Fruit fly (Drosophila melanogaster) whole organism, prepupa: ENCODE results near the gene Art4.

ENCODE experiments used
- CG10631 ChIP-seq: fragments of 200-800 bp; sonication (Bioruptor generic); optimal IDR thresholded peaks from 2 replicates; lab custom pipeline; 2016; ENCODE audit warnings: missing biosample characterization, missing genetic modification characterization
- CG10669 ChIP-seq: fragments of 200-800 bp; sonication (Bioruptor generic); optimal IDR thresholded peaks from 3 replicates; lab custom pipeline; 2018; ENCODE audit warnings: missing biosample characterization, mild to moderate bottlenecking, missing genetic modification characterization, moderate library complexity
- CG11294 ChIP-seq: fragments of 200-800 bp; sonication (Bioruptor generic); IDR thresholded peaks from 2 replicates; pipeline ENCODE4 v1.3.6; 2022; ENCODE audit warnings: missing biosample characterization, missing genetic modification characterization
- CG11762 ChIP-seq: fragments of 200-800 bp; sonication (Bioruptor generic); optimal IDR thresholded peaks from 3 replicates; lab custom pipeline; 2016; ENCODE audit warnings: missing biosample characterization, missing genetic modification characterization; ENCODE audit not compliant: insufficient read depth
- CG15336 ChIP-seq: fragments of 200-800 bp; sonication (Bioruptor generic); IDR thresholded peaks from 2 replicates; pipeline ENCODE4 v1.3.6; 2022; ENCODE audit warnings: missing biosample characterization, missing genetic modification characterization
- CG1621 ChIP-seq: fragments of 200-800 bp; sonication (Bioruptor generic); optimal IDR thresholded peaks from 3 replicates; lab custom pipeline; 2018; ENCODE audit warnings: missing biosample characterization, mild to moderate bottlenecking, missing genetic modification characterization
- CG16779 ChIP-seq: fragments of 200-800 bp; sonication (Bioruptor generic); optimal IDR thresholded peaks from 3 replicates; lab custom pipeline; 2017; ENCODE audit warnings: missing biosample characterization, mild to moderate bottlenecking, missing genetic modification characterization
- CG3032 ChIP-seq: fragments of 200-800 bp; optimal IDR thresholded peaks from 2 replicates; lab custom pipeline; 2019; ENCODE audit warnings: missing biosample characterization, mild to moderate bottlenecking, missing genetic modification characterization, moderate library complexity
- CG31627 ChIP-seq: fragments of 200-800 bp; sonication (Bioruptor generic); optimal IDR thresholded peaks from 3 replicates; lab custom pipeline; 2016; ENCODE audit warnings: missing biosample characterization, missing genetic modification characterization
- CG34406 ChIP-seq: fragments of 200-800 bp; sonication (Bioruptor generic); optimal IDR thresholded peaks from 3 replicates; lab custom pipeline; 2016; ENCODE audit warnings: missing biosample characterization, missing genetic modification characterization
- CG3919 ChIP-seq: fragments of 200-800 bp; sonication (Bioruptor generic); optimal IDR thresholded peaks from 3 replicates; lab custom pipeline; 2016; ENCODE audit warnings: missing biosample characterization, missing genetic modification characterization
- CG4318 ChIP-seq: fragments of 200-800 bp; sonication (Bioruptor generic); optimal IDR thresholded peaks from 3 replicates; lab custom pipeline; 2017; ENCODE audit warnings: missing biosample characterization, mild to moderate bottlenecking, missing genetic modification characterization
- CG6163 ChIP-seq: fragments of 200-800 bp; sonication (Bioruptor generic); IDR thresholded peaks from 3 replicates; pipeline ENCODE4 v1.3.6; 2022; ENCODE audit warnings: missing biosample characterization, missing genetic modification characterization
- CG6276 ChIP-seq: fragments of 200-800 bp; sonication (Bioruptor generic); optimal IDR thresholded peaks from 2 replicates; lab custom pipeline; 2017; ENCODE audit warnings: missing biosample characterization, mild to moderate bottlenecking, missing genetic modification characterization
- CG6792 ChIP-seq: fragments of 200-800 bp; sonication (Bioruptor generic); optimal IDR thresholded peaks from 3 replicates; lab custom pipeline; 2016; ENCODE audit warnings: missing biosample characterization, missing genetic modification characterization
- CG6808 ChIP-seq: fragments of 200-800 bp; sonication (Bioruptor generic); optimal IDR thresholded peaks from 3 replicates; lab custom pipeline; 2017; ENCODE audit warnings: missing biosample characterization, missing genetic modification characterization, mild to moderate bottlenecking, moderate library complexity, missing genetic modification reagents
- CG6854 ChIP-seq: fragments of 200-800 bp; sonication (Bioruptor generic); optimal IDR thresholded peaks from 2 replicates; lab custom pipeline; 2017; ENCODE audit warnings: missing biosample characterization, mild to moderate bottlenecking, missing genetic modification characterization
- CG8119 ChIP-seq: fragments of 200-800 bp; sonication (Bioruptor generic); IDR thresholded peaks from 3 replicates; pipeline ENCODE4 v1.3.6; 2022; ENCODE audit warnings: missing biosample characterization, missing genetic modification characterization
- CG8319 ChIP-seq: fragments of 200-800 bp; sonication (Bioruptor generic); optimal IDR thresholded peaks from 3 replicates; lab custom pipeline; 2016; ENCODE audit warnings: missing biosample characterization, missing genetic modification characterization
- CG8632 ChIP-seq: fragments of 200-800 bp; sonication (Bioruptor generic); optimal IDR thresholded peaks from 3 replicates; lab custom pipeline; 2016; ENCODE audit warnings: missing biosample characterization, missing genetic modification characterization
- Eip75B ChIP-seq: fragments of 200-800 bp; sonication (Bioruptor generic); optimal IDR thresholded peaks from 3 replicates; lab custom pipeline; 2016; ENCODE audit warnings: missing biosample characterization, missing genetic modification characterization
- Eip78C ChIP-seq: fragments of 200-800 bp; sonication (Bioruptor generic); peaks from one replicate; lab custom pipeline; 2016; ENCODE audit warnings: missing biosample characterization, missing genetic modification characterization
- Ets21C ChIP-seq: fragments of 200-800 bp; sonication (Bioruptor generic); optimal IDR thresholded peaks from 3 replicates; lab custom pipeline; 2016; ENCODE audit warnings: missing biosample characterization, missing genetic modification characterization
- Hr38 ChIP-seq: sonication (Bioruptor generic); optimal IDR thresholded peaks from 2 replicates; lab custom pipeline; 2016; ENCODE audit warnings: missing biosample characterization, missing genetic modification characterization
- Lpt ChIP-seq: fragments of 200-800 bp; sonication (Bioruptor generic); optimal IDR thresholded peaks from 3 replicates; lab custom pipeline; 2016; ENCODE audit warnings: missing biosample characterization, missing genetic modification characterization
- Met ChIP-seq: fragments of 200-800 bp; sonication (Bioruptor generic); optimal IDR thresholded peaks from 3 replicates; lab custom pipeline; 2016; ENCODE audit warnings: missing biosample characterization, missing genetic modification characterization
- Smox ChIP-seq: fragments of 200-800 bp; sonication (Bioruptor generic); optimal IDR thresholded peaks from 3 replicates; lab custom pipeline; 2016; ENCODE audit warnings: missing biosample characterization, missing genetic modification characterization
- Sox102F ChIP-seq: fragments of 200-800 bp; sonication (Bioruptor generic); optimal IDR thresholded peaks from 2 replicates; lab custom pipeline; 2016; ENCODE audit warnings: missing biosample characterization, mild to moderate bottlenecking, missing genetic modification characterization
- Sox15 ChIP-seq: fragments of 200-800 bp; sonication (Bioruptor generic); optimal IDR thresholded peaks from 3 replicates; lab custom pipeline; 2016; ENCODE audit warnings: missing biosample characterization, missing genetic modification characterization
- dac ChIP-seq: fragments of 200-800 bp; sonication (Bioruptor generic); optimal IDR thresholded peaks from 2 replicates; lab custom pipeline; 2017; ENCODE audit warnings: missing biosample characterization, mild to moderate bottlenecking, missing genetic modification characterization
- dsx ChIP-seq: fragments of 200-800 bp; optimal IDR thresholded peaks from 3 replicates; lab custom pipeline; 2019; ENCODE audit warnings: missing biosample characterization, mild to moderate bottlenecking, missing genetic modification characterization, moderate library complexity; ENCODE audit not compliant: poor library complexity, severe bottlenecking
- eg ChIP-seq: fragments of 200-800 bp; sonication (Bioruptor generic); IDR thresholded peaks from 3 replicates; pipeline ENCODE4 v1.3.6; 2022; ENCODE audit warnings: missing biosample characterization, missing genetic modification characterization
- esn ChIP-seq: fragments of 200-800 bp; sonication (Bioruptor generic); optimal IDR thresholded peaks from 2 replicates; lab custom pipeline; 2016; ENCODE audit warnings: missing biosample characterization, mild to moderate bottlenecking, missing genetic modification characterization, moderate library complexity
- fd85E ChIP-seq: fragments of 200-800 bp; sonication (Bioruptor generic); optimal IDR thresholded peaks from 3 replicates; lab custom pipeline; 2016; ENCODE audit warnings: missing biosample characterization, missing genetic modification characterization
- fkh ChIP-seq: fragments of 200-800 bp; sonication (Bioruptor generic); optimal IDR thresholded peaks from 3 replicates; lab custom pipeline; 2017; ENCODE audit warnings: missing biosample characterization, mild to moderate bottlenecking, missing genetic modification characterization, moderate library complexity
- lz ChIP-seq: fragments of 200-800 bp; sonication (Bioruptor generic); optimal IDR thresholded peaks from 3 replicates; lab custom pipeline; 2016; ENCODE audit warnings: missing biosample characterization, missing genetic modification characterization
- net ChIP-seq: fragments of 200-800 bp; sonication (Bioruptor generic); optimal IDR thresholded peaks from 3 replicates; lab custom pipeline; 2016; ENCODE audit warnings: missing biosample characterization, missing genetic modification characterization
- pdm3 ChIP-seq: fragments of 200-800 bp; sonication (Bioruptor generic); optimal IDR thresholded peaks from 3 replicates; lab custom pipeline; 2016; ENCODE audit warnings: missing biosample characterization, missing genetic modification characterization
- salr ChIP-seq, 2 experiments: fragments of 200-800 bp; sonication (Bioruptor generic); optimal IDR thresholded peaks; 3 replicates each; lab custom pipeline; 2016 to 2018; ENCODE audit warnings: missing biosample characterization in 2 of 2, missing genetic modification characterization in 2 of 2, mild to moderate bottlenecking in 1 of 2
- ss ChIP-seq, 2 experiments: fragments of 200-800 bp; sonication (Bioruptor generic); optimal IDR thresholded peaks; 2 replicates in 1 of 2; 3 replicates in 1 of 2; lab custom pipeline; 2017 to 2018; ENCODE audit warnings: mild to moderate bottlenecking in 2 of 2, missing biosample characterization in 2 of 2, missing genetic modification characterization in 2 of 2, moderate library complexity in 1 of 2
- svp ChIP-seq: fragments of 200-800 bp; sonication (Bioruptor generic); peaks from one replicate; lab custom pipeline; 2016; ENCODE audit warnings: missing biosample characterization, missing genetic modification characterization
- topi ChIP-seq: fragments of 200-800 bp; sonication (Bioruptor generic); optimal IDR thresholded peaks from 3 replicates; lab custom pipeline; 2016; ENCODE audit warnings: missing biosample characterization, missing genetic modification characterization
- vri ChIP-seq: fragments of 200-800 bp; sonication (Bioruptor generic); optimal IDR thresholded peaks from 3 replicates; lab custom pipeline; 2016; ENCODE audit warnings: missing biosample characterization, mild to moderate bottlenecking, missing genetic modification characterization

The Art4 gene

dm6 chr3R:9952669-9953277 is 33.1 kb downstream of the Art4 start:
- TF ChIP-seq esn (GFP tag; lab: Kevin White, UChicago) (no peak), Eip78C (GFP tag; lab: Kevin White, UChicago) (no peak), lz (GFP tag; lab: Kevin White, UChicago) (no peak), CG10631 (GFP tag; lab: Kevin White, UChicago) (no peak), salr (GFP tag; optimal IDR thresholded peaks at IDR 0.05; lab: Kevin White, UChicago) (peak in 1 of 2 experiments; percentile 4), dsx (GFP tag; lab: Kevin White, UChicago) (no peak), Hr38 (GFP tag; lab: Kevin White, UChicago) (no peak), CG6792 (GFP tag; lab: Kevin White, UChicago) (no peak), CG31627 (GFP tag; lab: Kevin White, UChicago) (no peak), CG10669 (GFP tag; lab: Kevin White, UChicago) (peak; percentile 7), CG6854 (GFP tag; lab: Kevin White, UChicago) (peak; percentile 13)

DNA sequence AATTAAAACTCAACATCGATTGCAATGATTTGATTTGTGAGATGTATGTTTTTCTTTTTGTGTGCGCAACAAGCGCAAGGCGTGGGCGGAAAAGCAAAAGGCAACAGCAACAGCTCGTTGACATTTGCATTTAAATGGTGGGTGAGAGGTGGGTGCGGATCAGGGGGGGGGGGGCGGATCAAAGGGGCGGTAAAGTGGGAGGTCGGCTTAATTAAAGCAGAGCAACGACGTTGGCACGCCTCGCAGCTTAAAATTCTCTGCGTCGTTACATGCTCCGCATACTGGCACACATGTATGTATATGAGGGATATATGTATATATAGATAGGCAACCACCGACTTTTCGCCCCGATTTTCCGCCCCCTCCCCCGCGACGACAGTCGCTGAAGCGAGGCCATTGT is 34.2 kb downstream of the Art4 start:
- TF ChIP-seq CG34406 = no peak
- no peak for TF ChIP-seq Lpt (GFP tag; lab: Kevin White, UChicago)
- TF ChIP-seq topi = no peak
- no peak for TF ChIP-seq CG11762 (GFP tag; lab: Kevin White, UChicago)
- TF ChIP-seq Sox15 (GFP tag; lab: Kevin White, UChicago) = no peak
- TF ChIP-seq CG6276 (GFP tag; lab: Kevin White, UChicago) = no peak
- no peak for TF ChIP-seq lz (GFP tag; lab: Kevin White, UChicago)
- no peak for TF ChIP-seq Sox102F (GFP tag; lab: Kevin White, UChicago)

- TF ChIP-seq CG34406 (no peak), Eip75B (no peak), CG6276 (GFP tag; lab: Kevin White, UChicago) (no peak), CG4318 (GFP tag; lab: Kevin White, UChicago) (no peak), CG11294 (no peak), fkh (no peak), svp (GFP tag; lab: Kevin White, UChicago) (peak; percentile 28), ss (GFP tag; optimal IDR thresholded peaks at IDR 0.05; lab: Kevin White, UChicago) (no peak), esn (GFP tag; lab: Kevin White, UChicago) (no peak)
- TF ChIP-seq, all 60 proteins: peak for 1
These were observed 34.9 kb downstream of the Art4 start for dm6 chr3R:9950984-9951383.

DNA sequence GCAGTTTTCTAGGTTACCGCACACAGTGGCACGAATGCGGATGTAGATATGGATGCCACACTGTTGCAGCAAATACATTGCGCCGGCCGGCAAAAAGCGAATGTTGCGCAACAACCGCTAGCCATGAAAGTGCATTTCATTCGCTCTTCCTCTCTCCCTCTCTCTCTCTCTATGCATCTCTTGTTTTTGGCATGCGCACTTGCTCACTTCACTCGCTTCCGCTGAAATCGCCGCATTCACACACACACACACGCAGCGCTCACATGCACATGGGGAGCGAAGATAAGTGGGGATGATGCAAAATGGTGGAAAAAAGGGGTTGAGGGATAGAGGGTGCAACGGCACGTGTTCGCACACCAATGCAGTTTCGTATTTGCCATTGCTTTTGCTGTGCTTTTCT is 36.0 kb downstream of the Art4 start:
- no peak for TF ChIP-seq CG10669 (GFP tag; lab: Kevin White, UChicago)
- TF ChIP-seq topi = peak; percentile 20
- no peak for TF ChIP-seq pdm3 (GFP tag; lab: Kevin White, UChicago)
- no peak for TF ChIP-seq Ets21C (GFP tag; lab: Kevin White, UChicago)
- TF ChIP-seq CG16779 = peak; percentile 41
- peak; percentile 12 for TF ChIP-seq CG6276 (GFP tag; lab: Kevin White, UChicago)
- peak; percentile 51 for TF ChIP-seq CG6854 (GFP tag; lab: Kevin White, UChicago)
- TF ChIP-seq CG11294 = peak; percentile 29; the same call in 1 of the 2 replicates
- TF ChIP-seq CG3032 (tag; lab: Kevin White, UChicago) = peak; percentile 10
- TF ChIP-seq Met (GFP tag; lab: Kevin White, UChicago) = peak; percentile 49
- peak; percentile 46 for TF ChIP-seq CG3919
- no peak for TF ChIP-seq CG10631 (GFP tag; lab: Kevin White, UChicago)
- no peak for TF ChIP-seq dsx (GFP tag; lab: Kevin White, UChicago)
- peak; percentile 83 for TF ChIP-seq Eip78C (GFP tag; lab: Kevin White, UChicago)
- TF ChIP-seq net = peak; percentile 46
- no peak for TF ChIP-seq CG1621 (tag; lab: Kevin White, UChicago)
- peak; percentile 58 for TF ChIP-seq svp (GFP tag; lab: Kevin White, UChicago)
- TF ChIP-seq CG6808 (GFP tag; lab: Kevin White, UChicago) = peak; percentile 19
- TF ChIP-seq CG8632 (GFP tag; lab: Kevin White, UChicago) = no peak
- peak; percentile 37 for TF ChIP-seq Lpt (GFP tag; lab: Kevin White, UChicago)
- peak; percentile 41 for TF ChIP-seq vri (GFP tag; lab: Kevin White, UChicago)
- TF ChIP-seq CG8319 = no peak
- peak; percentile 26 for TF ChIP-seq esn (GFP tag; lab: Kevin White, UChicago)
- no peak for TF ChIP-seq Smox (GFP tag; lab: Kevin White, UChicago)
- TF ChIP-seq eg = peak; percentile 64
- peak in 1 of 2 experiments; percentile 40 for TF ChIP-seq ss (GFP tag; optimal IDR thresholded peaks at IDR 0.05; lab: Kevin White, UChicago)
- TF ChIP-seq CG15336 (GFP tag; lab: Robert Waterston, UW) = 0 out of 2 replicates have a peak, but pooled peaks have one; percentile 29
- TF ChIP-seq CG6163 (GFP tag; lab: Robert Waterston, UW) = peak; percentile 70
- 0 out of 3 replicates have a peak, but pooled peaks have one; percentile 35 for TF ChIP-seq CG8119 (GFP tag; lab: Robert Waterston, UW)
- TF ChIP-seq Eip75B = peak; percentile 32
- TF ChIP-seq dac (GFP tag; lab: Kevin White, UChicago) = no peak
- no peak for TF ChIP-seq fd85E (GFP tag; lab: Kevin White, UChicago)
